Worm (Caenorhabditis elegans) whole organism, late embryonic: ENCODE results near the gene F09E5.16.

Experiments
- fkh-10 ChIP-seq: fragments of 150-350 bp; optimal IDR thresholded peaks from 2 replicates; lab custom pipeline; 2014; ENCODE audit warnings: missing biosample characterization, missing genetic modification reagents, missing genetic modification characterization
- lin-11 ChIP-seq: fragments of 200-800 bp; sonication (Bioruptor generic); optimal IDR thresholded peaks from 2 replicates; lab custom pipeline; 2018; ENCODE audit warnings: mild to moderate bottlenecking, missing genetic modification characterization, missing compliant biosample characterization
- tbx-2 ChIP-seq: sonication (generic microtip); optimal IDR thresholded peaks from 2 replicates; lab custom pipeline; 2016; ENCODE audit warnings: missing genetic modification characterization, missing compliant biosample characterization

ce11 chrII:5339547-5339946 lies 26.0 kb downstream of the F09E5.16 start:
- TF ChIP-seq fkh-10 (GFP tag; lab: Kevin White, UChicago) (no peak), tbx-2 (tag; lab: Kevin White, UChicago) (no peak), lin-11 (tag; lab: Kevin White, UChicago) (no peak)
